Fruit fly (Drosophila melanogaster) ovary, adult (tissue): ENCODE data around the gene Cpr65Az.

Source experiments
- CG17801 ChIP-seq: fragments of 200-800 bp; optimal IDR thresholded peaks from 2 replicates; lab custom pipeline; 2019; ENCODE audit warnings: missing biosample characterization, mild to moderate bottlenecking, missing genetic modification characterization, moderate library complexity; ENCODE audit not compliant: partially characterized antibody

The Cpr65Az gene

dm6 chr3L:6162483-6163128 is 2.0 kb downstream of the Cpr65Az start, which contains the start of gene Prdm13:
Gene Prdm13 (plus strand): TSS chr3L:6163127.
- TF ChIP-seq CG17801 (GFP tag; lab: Kevin White, UChicago) = no peak

dm6 chr3L:6173826-6174255 is 13.2 kb downstream of the Cpr65Az start, which contains the start of the genes fmt and CG7376:
Gene fmt (minus strand): TSS chr3L:6173880.
Gene CG7376 (plus strand): TSS chr3L:6174248.
- TF ChIP-seq CG17801 (GFP tag; lab: Kevin White, UChicago) = peak; percentile 36

- peak; percentile 61 for TF ChIP-seq CG17801 (GFP tag; lab: Kevin White, UChicago)
These were observed 21.2 kb downstream of the Cpr65Az start, which contains the start of gene CG10274 for dm6 chr3L:6181776-6182175. Gene CG10274 (minus strand): TSS chr3L:6181829.

- peak; percentile 69 for TF ChIP-seq CG17801 (GFP tag; lab: Kevin White, UChicago)
These were observed 24.3 kb downstream of the Cpr65Az start, which contains the start of the genes D19B and CG43293 for dm6 chr3L:6184884-6185438. Gene D19B (minus strand): TSS chr3L:6184920. Gene CG43293 (plus strand): TSS chr3L:6185189.

- peak; percentile 63 for TF ChIP-seq CG17801 (GFP tag; lab: Kevin White, UChicago)
These were observed 28.6 kb downstream of the Cpr65Az start, which contains the start of the genes D19A and CG7386 for dm6 chr3L:6188995-6189927. Gene D19A (minus strand): TSS chr3L:6189123. Gene CG7386 (plus strand): TSS chr3L:6189745.

- TF ChIP-seq CG17801 (GFP tag; lab: Kevin White, UChicago) = peak; percentile 77
These were observed 32.4 kb downstream of the Cpr65Az start, which contains the start of the genes Sf3b6 and Tnpo for dm6 chr3L:6192822-6193555. Gene Sf3b6 (minus strand): TSS chr3L:6193179. Gene Tnpo (plus strand): TSS chr3L:6193480.

dm6 chr3L:6193556-6194114 is 33.0 kb downstream of the Cpr65Az start:
- no peak for TF ChIP-seq CG17801 (GFP tag; lab: Kevin White, UChicago)

dm6 chr3L:6200173-6200572 is 39.6 kb downstream of the Cpr65Az start, which contains the start of gene CG8219:
Gene CG8219 (plus strand): TSS chr3L:6200473.
- TF ChIP-seq CG17801 (GFP tag; lab: Kevin White, UChicago) = no peak
